Worm (Caenorhabditis elegans) whole organism, L4/young adult: ENCODE results near the gene ZK899.2.
"Not testable (repeated sequence)": the region's sequence is repeated elsewhere in the genome, so short reads cannot be mapped to it uniquely, and the experiment has no call there.

Experiments
- dao-5 ChIP-seq: sonication (generic microtip); optimal IDR thresholded peaks from 2 replicates; lab custom pipeline; 2016; ENCODE audit warnings: missing genotype, missing genetic modification characterization, moderate library complexity, missing compliant biosample characterization
- him-1 ChIP-seq: sonication (generic microtip); optimal IDR thresholded peaks from 2 replicates; lab custom pipeline; 2016; ENCODE audit warnings: missing genotype, missing genetic modification reagents, missing genetic modification characterization, missing compliant biosample characterization

- not testable (repeated sequence) for TF ChIP-seq dao-5, him-1 (tag; lab: Kevin White, UChicago)
These were observed 9.0 kb upstream of the ZK899.2 start, which contains the start of gene ZK899.5 for ce11 chrX:9460834-9461233.
